Fruit fly (Drosophila melanogaster): ENCODE data around the gene asun.

dm6 chr3R:16248500-16249025, 15.5 kb upstream of the asun start:
- TF ChIP-seq CG8478 (optimal IDR thresholded peaks at IDR 0.05), result no peak
- TF ChIP-seq psq (optimal IDR thresholded peaks at IDR 0.05), result no peak
- no peak for TF ChIP-seq pan (optimal IDR thresholded peaks at IDR 0.05)

All from whole organism.